Fruit fly (Drosophila melanogaster) whole organism, wandering third instar larva: ENCODE results near the gene CG16719.

Experiments used
- CG32264 ChIP-seq: fragments of 200-800 bp; sonication (Bioruptor generic); optimal IDR thresholded peaks from 2 replicates; lab custom pipeline; 2016; ENCODE audit warnings: missing biosample characterization, missing genetic modification characterization
- CG9705 ChIP-seq: fragments of 200-800 bp; sonication (Bioruptor generic); optimal IDR thresholded peaks from 2 replicates; lab custom pipeline; 2018; ENCODE audit warnings: missing biosample characterization, mild to moderate bottlenecking, missing genetic modification characterization
- Dfd ChIP-seq: fragments of >200 bp; optimal IDR thresholded peaks from 2 replicates; lab custom pipeline; 2017; ENCODE audit warnings: missing biosample characterization, missing genetic modification characterization
- GATAd ChIP-seq: sonication (Bioruptor generic); optimal IDR thresholded peaks from 2 replicates; lab custom pipeline; 2016; ENCODE audit warnings: missing biosample characterization, missing genetic modification characterization
- HLH106 ChIP-seq: fragments of 200-800 bp; optimal IDR thresholded peaks from 3 replicates; lab custom pipeline; 2019; ENCODE audit warnings: missing biosample characterization, mild to moderate bottlenecking, missing genetic modification characterization, moderate library complexity
- Hr83 ChIP-seq: fragments of 200-300 bp; sonication (Bioruptor generic); optimal IDR thresholded peaks from 2 replicates; lab custom pipeline; 2016; ENCODE audit warnings: missing biosample characterization, mild to moderate bottlenecking, missing genetic modification characterization, moderate library complexity; ENCODE audit not compliant: poor library complexity, severe bottlenecking
- Jra ChIP-seq: sonication (Bioruptor generic); optimal IDR thresholded peaks from 2 replicates; lab custom pipeline; 2016; ENCODE audit warnings: missing biosample characterization, missing genetic modification characterization
- Mio ChIP-seq: sonication (Bioruptor generic); optimal IDR thresholded peaks from 2 replicates; lab custom pipeline; 2016; ENCODE audit warnings: missing biosample characterization, missing genetic modification characterization
- Myc ChIP-seq: fragments of >200 bp; optimal IDR thresholded peaks from 2 replicates; lab custom pipeline; 2017
- N ChIP-seq: fragments of >200 bp; optimal IDR thresholded peaks from 2 replicates; lab custom pipeline; 2018; ENCODE audit warnings: missing biosample characterization, missing external identifiers, missing genetic modification characterization
- OdsH ChIP-seq: fragments of 200-800 bp; sonication (Bioruptor generic); optimal IDR thresholded peaks from 2 replicates; lab custom pipeline; 2016; ENCODE audit warnings: missing biosample characterization, mild to moderate bottlenecking, missing genetic modification characterization
- Rel ChIP-seq, 2 experiments: fragments of 200-800 bp; sonication (Bioruptor generic) in 1 of 2; optimal IDR thresholded peaks; 2 replicates in 1 of 2; 3 replicates in 1 of 2; lab custom pipeline; 2016 to 2019; ENCODE audit warnings: mild to moderate bottlenecking in 2 of 2, missing biosample characterization in 2 of 2, missing genetic modification characterization in 2 of 2, moderate library complexity in 1 of 2
- Sp1 ChIP-seq: fragments of 200-800 bp; sonication (Bioruptor generic); optimal IDR thresholded peaks from 3 replicates; lab custom pipeline; 2019; ENCODE audit warnings: missing biosample characterization, mild to moderate bottlenecking, missing genetic modification characterization, moderate library complexity
- Vsx2 ChIP-seq: fragments of 200-300, 225-300 bp; sonication (Bioruptor generic); optimal IDR thresholded peaks from 2 replicates; lab custom pipeline; 2018; ENCODE audit warnings: missing biosample characterization, missing genetic modification characterization; ENCODE audit not compliant: partially characterized antibody
- br ChIP-seq: fragments of 200-800 bp; sonication (Bioruptor generic); optimal IDR thresholded peaks from 2 replicates; lab custom pipeline; 2016; ENCODE audit warnings: missing biosample characterization, missing genetic modification characterization
- brk ChIP-seq: fragments of 200-800 bp; sonication (Bioruptor generic); optimal IDR thresholded peaks from 2 replicates; lab custom pipeline; 2016; ENCODE audit warnings: missing biosample characterization, mild to moderate bottlenecking, missing genetic modification characterization
- dsf ChIP-seq: sonication (Bioruptor generic); optimal IDR thresholded peaks from 2 replicates; lab custom pipeline; 2016; ENCODE audit warnings: missing biosample characterization, missing genetic modification characterization, borderline replicate concordance
- ey ChIP-seq: fragments of 200-800 bp; sonication (Bioruptor generic); optimal IDR thresholded peaks from 2 replicates; lab custom pipeline; 2016; ENCODE audit warnings: missing biosample characterization, missing genetic modification characterization
- foxo ChIP-seq, 2 experiments: fragments of 200-800 bp; sonication (Bioruptor generic); optimal IDR thresholded peaks; 2 replicates in 1 of 2; 3 replicates in 1 of 2; lab custom pipeline; 2016 to 2017; ENCODE audit warnings: missing biosample characterization in 2 of 2, missing genetic modification characterization in 2 of 2
- fru ChIP-seq: fragments of 200-800 bp; sonication (Bioruptor generic); optimal IDR thresholded peaks from 3 replicates; lab custom pipeline; 2016; ENCODE audit warnings: missing biosample characterization, mild to moderate bottlenecking, missing genetic modification characterization
- h ChIP-seq: fragments of 200-800 bp; sonication (Bioruptor generic); optimal IDR thresholded peaks from 3 replicates; lab custom pipeline; 2016; ENCODE audit warnings: missing biosample characterization, mild to moderate bottlenecking, missing genetic modification characterization
- jim ChIP-seq: fragments of 175-275, 200-325 bp; sonication (Bioruptor generic); optimal IDR thresholded peaks from 2 replicates; lab custom pipeline; 2016; ENCODE audit warnings: missing biosample characterization, mild to moderate bottlenecking, missing genetic modification characterization
- lola ChIP-seq: fragments of >200 bp; optimal IDR thresholded peaks from 2 replicates; lab custom pipeline; 2017; ENCODE audit warnings: missing biosample characterization, missing genetic modification characterization
- pan ChIP-seq: fragments of >200 bp; optimal IDR thresholded peaks from 2 replicates; lab custom pipeline; 2017
- psq ChIP-seq: fragments of 200-800 bp; sonication (Bioruptor generic); optimal IDR thresholded peaks from 3 replicates; lab custom pipeline; 2017; ENCODE audit warnings: missing biosample characterization, mild to moderate bottlenecking, missing genetic modification characterization, moderate library complexity
- rgr ChIP-seq: fragments of 200-800 bp; sonication (Bioruptor generic); optimal IDR thresholded peaks from 3 replicates; lab custom pipeline; 2016; ENCODE audit warnings: missing biosample characterization, mild to moderate bottlenecking, missing genetic modification characterization
- sv ChIP-seq: fragments of 200-800 bp; sonication (Bioruptor generic); optimal IDR thresholded peaks from 3 replicates; lab custom pipeline; 2016; ENCODE audit warnings: missing biosample characterization, missing genetic modification characterization
- tai ChIP-seq: sonication (Bioruptor generic); optimal IDR thresholded peaks from 2 replicates; lab custom pipeline; 2016; ENCODE audit warnings: missing biosample characterization, missing genetic modification characterization
- usp ChIP-seq: fragments of >200 bp; optimal IDR thresholded peaks from 2 replicates; lab custom pipeline; 2017; ENCODE audit warnings: missing biosample characterization, missing genetic modification characterization
- woc ChIP-seq: sonication (Bioruptor generic); optimal IDR thresholded peaks from 2 replicates; lab custom pipeline; 2016; ENCODE audit warnings: missing biosample characterization, mild to moderate bottlenecking, missing genetic modification characterization

CG16719 gene

DNA sequence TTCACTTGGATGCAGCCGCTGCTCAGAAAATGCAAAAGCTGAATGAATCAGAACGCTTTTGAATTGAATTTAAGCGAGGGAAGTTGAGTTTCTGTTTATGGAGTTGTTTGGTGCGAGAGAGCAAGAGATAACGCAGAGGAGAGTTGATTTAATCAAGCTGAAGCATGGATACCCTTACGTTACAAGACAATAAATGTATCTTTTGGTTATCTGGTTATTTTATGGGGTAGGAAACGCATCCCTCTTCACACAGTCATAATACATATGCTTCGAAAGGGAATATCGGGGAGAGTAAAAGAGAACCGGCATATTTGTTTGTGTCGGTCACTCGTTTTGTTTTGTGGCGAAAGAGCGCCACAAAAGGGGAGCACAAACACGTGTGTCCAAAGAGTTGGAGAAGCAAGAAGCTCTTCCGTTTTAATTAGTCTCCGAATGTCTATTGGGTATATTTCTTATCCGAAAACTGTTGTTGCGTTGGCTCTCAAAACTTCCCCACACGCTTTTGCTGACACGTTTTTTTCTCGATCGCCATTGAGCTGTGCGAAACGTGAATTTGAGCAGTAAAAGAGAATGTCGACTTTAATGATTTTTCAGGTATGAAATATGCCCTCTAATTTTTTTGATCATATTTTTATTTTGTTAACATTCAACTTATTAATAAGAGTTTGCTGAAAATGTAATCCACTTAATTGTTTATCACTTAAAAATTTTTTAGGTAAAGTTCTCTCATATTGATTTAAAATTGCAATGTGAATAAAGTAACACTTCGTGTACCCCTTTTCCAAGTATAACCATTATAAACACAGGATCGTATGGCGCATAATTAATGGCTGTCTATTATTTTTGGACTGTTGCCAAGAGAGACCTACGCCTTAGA, 11.9 kb downstream of the CG16719 start, which contains the start of gene Prps (continued):
- TF ChIP-seq CG32264 (GFP tag; lab: Kevin White, UChicago) (peak; percentile 16), Dfd (GFP tag; lab: Kevin White, UChicago) (no peak), Myc (lab: Kevin White, UChicago) (no peak), foxo (GFP tag; optimal IDR thresholded peaks at IDR 0.05; lab: Kevin White, UChicago) (peak; percentile 47 to 90), GATAd (GFP tag; lab: Kevin White, UChicago) (no peak), lola (GFP tag; lab: Kevin White, UChicago) (no peak), pan (lab: Kevin White, UChicago) (no peak), sv (GFP tag; lab: Kevin White, UChicago) (peak; percentile 23)

DNA sequence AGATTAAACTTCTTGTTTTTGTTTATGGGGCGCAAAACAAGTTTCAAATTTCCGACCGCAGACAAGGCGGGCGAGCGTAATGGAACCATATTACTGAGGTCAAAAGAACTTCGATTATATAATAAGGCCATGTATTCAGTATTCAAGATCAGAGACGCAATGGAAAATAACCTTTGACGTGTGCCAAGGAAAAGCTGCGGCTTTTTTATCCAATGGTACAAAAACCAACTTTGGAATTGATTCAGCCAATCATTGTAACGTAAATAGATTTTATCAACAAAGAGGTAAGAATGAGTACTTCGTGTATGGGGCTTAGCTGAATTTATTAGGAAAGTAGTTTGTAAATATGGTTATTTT, 12.5 kb downstream of the CG16719 start:
- TF ChIP-seq OdsH (GFP tag; lab: Kevin White, UChicago) (no peak), tai (GFP tag; lab: Kevin White, UChicago) (no peak), usp (GFP tag; lab: Kevin White, UChicago) (no peak), fru (GFP tag; lab: Kevin White, UChicago) (no peak), Myc (lab: Kevin White, UChicago) (no peak), brk (GFP tag; lab: Kevin White, UChicago) (no peak), Vsx2 (GFP tag; lab: Kevin White, UChicago) (no peak), CG9705 (no peak)

DNA sequence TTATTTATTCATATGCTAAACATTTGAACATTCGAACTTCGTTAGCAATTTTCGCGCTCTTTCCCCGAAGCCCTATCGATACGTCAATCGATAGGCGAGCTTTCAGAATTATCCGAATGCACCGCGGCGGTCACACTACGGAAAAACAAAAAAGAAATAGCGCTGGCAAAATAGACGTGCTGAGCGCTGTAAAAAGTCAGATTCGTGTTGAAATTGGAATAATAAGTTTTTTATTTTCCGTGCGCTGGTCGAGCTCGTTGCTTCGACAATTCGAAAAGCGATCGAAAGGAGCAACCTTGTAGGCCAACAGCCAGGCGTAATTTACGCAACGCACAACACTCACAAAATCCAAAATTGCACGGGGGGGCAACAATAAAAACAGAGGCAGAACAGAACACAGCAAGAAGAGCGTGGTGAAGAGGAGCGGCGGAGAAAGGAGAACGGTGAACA, 13.2 kb downstream of the CG16719 start, which contains the start of gene Ubc4:
Ubc4 (plus strand) TSS at position 144 of the 450 bp plus-strand sequence.
- no peak for TF ChIP-seq Jra
- TF ChIP-seq Rel (GFP tag; optimal IDR thresholded peaks at IDR 0.05; lab: Kevin White, UChicago), result no peak
- peak; percentile 33 for TF ChIP-seq Rel (tag; optimal IDR thresholded peaks at IDR 0.05; lab: Kevin White, UChicago)
- TF ChIP-seq br (GFP tag; lab: Kevin White, UChicago), result peak; percentile 22
- TF ChIP-seq sv (GFP tag; lab: Kevin White, UChicago), result no peak
- TF ChIP-seq Hr83, result peak; percentile 7
- TF ChIP-seq h (GFP tag; lab: Kevin White, UChicago), result peak; percentile 47
- no peak for TF ChIP-seq GATAd (GFP tag; lab: Kevin White, UChicago)
- peak; percentile 14 for TF ChIP-seq OdsH (GFP tag; lab: Kevin White, UChicago)
- TF ChIP-seq psq (GFP tag; lab: Kevin White, UChicago), result peak; percentile 87
- TF ChIP-seq Sp1, result peak; percentile 45
- TF ChIP-seq rgr (GFP tag; lab: Kevin White, UChicago), result peak; percentile 64
- no peak for TF ChIP-seq N
- peak; percentile 30 for TF ChIP-seq fru (GFP tag; lab: Kevin White, UChicago)
- peak; percentile 13 for TF ChIP-seq ey (GFP tag; lab: Kevin White, UChicago)
- peak; percentile 30 for TF ChIP-seq HLH106
- TF ChIP-seq, all 38 proteins: peak for 11

DNA sequence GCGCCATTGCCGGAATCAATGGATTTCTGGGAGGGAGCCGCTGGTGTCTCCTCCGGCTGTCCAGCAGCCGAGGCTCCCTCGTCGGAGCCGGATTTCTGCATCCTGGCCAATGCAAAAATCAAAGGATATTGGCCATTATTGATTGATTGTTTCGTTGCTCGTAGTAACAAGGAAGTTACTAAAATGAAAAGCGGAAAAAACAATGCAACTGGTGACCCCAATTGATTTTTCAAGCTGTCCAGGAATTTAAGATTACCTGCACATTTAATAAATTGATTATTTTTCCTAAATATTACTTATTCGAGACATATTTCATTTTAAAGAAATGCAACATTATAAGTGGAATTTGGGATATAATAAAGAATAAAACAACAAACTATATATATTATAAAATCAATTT, 18.5 kb downstream of the CG16719 start, which contains the start of gene CG6761:
CG6761 (minus strand) TSS at position 101 of the 400 bp plus-strand sequence.
- TF ChIP-seq sv (GFP tag; lab: Kevin White, UChicago) (no peak), usp (GFP tag; lab: Kevin White, UChicago) (no peak), woc (GFP tag; lab: Kevin White, UChicago) (no peak), h (GFP tag; lab: Kevin White, UChicago) (no peak), fru (GFP tag; lab: Kevin White, UChicago) (no peak), Vsx2 (GFP tag; lab: Kevin White, UChicago) (no peak), brk (GFP tag; lab: Kevin White, UChicago) (no peak), dsf (GFP tag; lab: Kevin White, UChicago) (no peak), Sp1 (no peak), tai (GFP tag; lab: Kevin White, UChicago) (no peak), HLH106 (no peak), foxo (GFP tag; optimal IDR thresholded peaks at IDR 0.05; lab: Kevin White, UChicago) (no peak), psq (GFP tag; lab: Kevin White, UChicago) (no peak), CG32264 (GFP tag; lab: Kevin White, UChicago) (no peak), Mio (no peak), ey (GFP tag; lab: Kevin White, UChicago) (no peak), jim (GFP tag; lab: Kevin White, UChicago) (no peak), lola (GFP tag; lab: Kevin White, UChicago) (no peak), Dfd (GFP tag; lab: Kevin White, UChicago) (no peak)
- TF ChIP-seq, all 38 proteins: peak for 0
